Worm (Caenorhabditis elegans) whole organism, late embryonic: ENCODE measurements around the gene nhr-61.

Experiments used
- C08G9.2 ChIP-seq: sonication (generic microtip); optimal IDR thresholded peaks from 2 replicates; lab custom pipeline; 2016; ENCODE audit warnings: mild to moderate bottlenecking, missing genetic modification characterization, moderate library complexity, missing compliant biosample characterization
- K02D7.2 ChIP-seq: sonication (generic microtip); optimal IDR thresholded peaks from 2 replicates; lab custom pipeline; 2017; ENCODE audit warnings: mild to moderate bottlenecking, missing genetic modification characterization, missing compliant biosample characterization
- K09A11.1 ChIP-seq: sonication (generic microtip); optimal IDR thresholded peaks from 2 replicates; lab custom pipeline; 2017; ENCODE audit warnings: antibody characterized with exemption, mild to moderate bottlenecking, missing genetic modification characterization, missing compliant biosample characterization; ENCODE audit not compliant: insufficient read depth
- T23F11.4 ChIP-seq: fragments of 200-800 bp; sonication (Bioruptor generic); optimal IDR thresholded peaks from 2 replicates; lab custom pipeline; 2018; ENCODE audit warnings: mild to moderate bottlenecking, missing genetic modification characterization, missing compliant biosample characterization
- Y22D7AL.16 ChIP-seq: sonication (generic microtip); optimal IDR thresholded peaks from 2 replicates; lab custom pipeline; 2016; ENCODE audit warnings: missing genetic modification characterization, missing compliant biosample characterization
- ahr-1 ChIP-seq: sonication (generic microtip); optimal IDR thresholded peaks from 2 replicates; lab custom pipeline; 2016; ENCODE audit warnings: missing genetic modification characterization, missing compliant biosample characterization
- ama-1 ChIP-seq: fragments of 150-350 bp; optimal IDR thresholded peaks from 2 replicates; lab custom pipeline; 2014
- ceh-14 ChIP-seq: sonication (generic microtip); optimal IDR thresholded peaks from 2 replicates; lab custom pipeline; 2016; ENCODE audit warnings: missing genotype, missing genetic modification characterization, missing compliant biosample characterization
- ceh-19 ChIP-seq: fragments of 200-800 bp; sonication (Bioruptor generic); optimal IDR thresholded peaks from 2 replicates; lab custom pipeline; 2018; ENCODE audit warnings: mild to moderate bottlenecking, missing genetic modification characterization, missing compliant biosample characterization
- ceh-2 ChIP-seq: sonication (generic microtip); optimal IDR thresholded peaks from 2 replicates; lab custom pipeline; 2016; ENCODE audit warnings: missing genotype, missing genetic modification characterization, missing compliant biosample characterization
- ceh-24 ChIP-seq: sonication (generic microtip); optimal IDR thresholded peaks from 2 replicates; lab custom pipeline; 2016; ENCODE audit warnings: mild to moderate bottlenecking, missing genetic modification characterization, missing compliant biosample characterization
- ceh-34 ChIP-seq: sonication (generic microtip); optimal IDR thresholded peaks from 2 replicates; lab custom pipeline; 2016; ENCODE audit warnings: mild to moderate bottlenecking, missing genetic modification characterization, missing compliant biosample characterization
- ceh-48 ChIP-seq: sonication (generic microtip); optimal IDR thresholded peaks from 2 replicates; lab custom pipeline; 2016; ENCODE audit warnings: missing genetic modification characterization, inconsistent platforms, missing compliant biosample characterization
- che-1 ChIP-seq: sonication (generic microtip); optimal IDR thresholded peaks from 2 replicates; lab custom pipeline; 2016; ENCODE audit warnings: mild to moderate bottlenecking, missing genetic modification characterization, missing compliant biosample characterization
- dmd-4 ChIP-seq: sonication (generic microtip); optimal IDR thresholded peaks from 2 replicates; lab custom pipeline; 2016; ENCODE audit warnings: borderline replicate concordance, missing genetic modification characterization, missing compliant biosample characterization
- elt-2 ChIP-seq: sonication (generic microtip); optimal IDR thresholded peaks from 2 replicates; lab custom pipeline; 2016; ENCODE audit warnings: missing genetic modification reagents, missing genetic modification characterization, missing compliant biosample characterization
- fkh-10 ChIP-seq: fragments of 150-350 bp; optimal IDR thresholded peaks from 2 replicates; lab custom pipeline; 2014; ENCODE audit warnings: missing biosample characterization, missing genetic modification reagents, missing genetic modification characterization
- fkh-6 ChIP-seq: sonication (generic microtip); optimal IDR thresholded peaks from 2 replicates; lab custom pipeline; 2016; ENCODE audit warnings: missing genetic modification characterization, missing compliant biosample characterization
- hlh-13 ChIP-seq: fragments of 200-800 bp; sonication (Bioruptor generic); optimal IDR thresholded peaks from 2 replicates; lab custom pipeline; 2018; ENCODE audit warnings: mild to moderate bottlenecking, missing genetic modification characterization, missing compliant biosample characterization
- hlh-30 ChIP-seq: sonication (generic microtip); optimal IDR thresholded peaks from 2 replicates; lab custom pipeline; 2017; ENCODE audit warnings: antibody characterized with exemption, missing genetic modification characterization, missing compliant biosample characterization; ENCODE audit not compliant: insufficient read depth
- lin-11 ChIP-seq: fragments of 200-800 bp; sonication (Bioruptor generic); optimal IDR thresholded peaks from 2 replicates; lab custom pipeline; 2018; ENCODE audit warnings: mild to moderate bottlenecking, missing genetic modification characterization, missing compliant biosample characterization
- mec-3 ChIP-seq: sonication (generic microtip); optimal IDR thresholded peaks from 2 replicates; lab custom pipeline; 2016; ENCODE audit warnings: borderline replicate concordance, missing genetic modification characterization, missing compliant biosample characterization
- odd-2 ChIP-seq: sonication (generic microtip); optimal IDR thresholded peaks from 2 replicates; lab custom pipeline; 2017; ENCODE audit warnings: antibody characterized with exemption, mild to moderate bottlenecking, missing genetic modification characterization, missing compliant biosample characterization
- pat-9 ChIP-seq: fragments of 200-800 bp; sonication (Bioruptor generic); optimal IDR thresholded peaks from 2 replicates; lab custom pipeline; 2018; ENCODE audit warnings: mild to moderate bottlenecking, missing genetic modification characterization, moderate library complexity, missing compliant biosample characterization
- pha-2 ChIP-seq: sonication (generic microtip); optimal IDR thresholded peaks from 2 replicates; lab custom pipeline; 2017; ENCODE audit warnings: mild to moderate bottlenecking, missing genetic modification characterization, missing compliant biosample characterization
- pha-4 ChIP-seq: fragments of 150-350 bp; optimal IDR thresholded peaks from 2 replicates; lab custom pipeline; 2018; ENCODE audit warnings: missing biosample characterization, missing genetic modification reagents, missing genetic modification characterization
- pqm-1 ChIP-seq: sonication (generic microtip); optimal IDR thresholded peaks from 2 replicates; lab custom pipeline; 2016; ENCODE audit warnings: missing genetic modification characterization, missing compliant biosample characterization
- pros-1 ChIP-seq: fragments of 150-350 bp; optimal IDR thresholded peaks from 2 replicates; lab custom pipeline; 2014; ENCODE audit warnings: missing biosample characterization, missing genetic modification reagents, missing genetic modification characterization
- sox-2 ChIP-seq: fragments of 200-800 bp; sonication (Bioruptor generic); IDR thresholded peaks from 2 replicates; pipeline ENCODE4 v1.3.6; 2022; ENCODE audit warnings: missing genetic modification reagents, missing genetic modification characterization, missing compliant biosample characterization
- ttx-3 ChIP-seq: sonication (generic microtip); optimal IDR thresholded peaks from 2 replicates; lab custom pipeline; 2016; ENCODE audit warnings: missing genetic modification reagents, missing genetic modification characterization, missing compliant biosample characterization
- unc-3 ChIP-seq, 2 experiments: fragments of 200-800 bp in 1 of 2; sonication (Bioruptor generic) in 1 of 2; sonication (generic microtip) in 1 of 2; conservative IDR thresholded peaks in 1 of 2; optimal IDR thresholded peaks in 1 of 2; 2 replicates each; pipeline versions ENCODE4 v1.3.6 to Lab custom; 2016 to 2022; ENCODE audit warnings: missing compliant biosample characterization in 2 of 2, missing genetic modification characterization in 2 of 2, missing genetic modification reagents in 1 of 2
- unc-55 ChIP-seq: sonication (generic microtip); optimal IDR thresholded peaks from 2 replicates; lab custom pipeline; 2017; ENCODE audit warnings: missing biosample characterization, missing genetic modification reagents, missing genetic modification characterization
- unc-86 ChIP-seq: sonication (generic microtip); optimal IDR thresholded peaks from 2 replicates; lab custom pipeline; 2016; ENCODE audit warnings: missing genetic modification characterization, missing compliant biosample characterization
- zip-5 ChIP-seq: sonication (generic microtip); optimal IDR thresholded peaks from 2 replicates; lab custom pipeline; 2016; ENCODE audit warnings: missing genetic modification characterization, missing compliant biosample characterization

Gene nhr-61

DNA sequence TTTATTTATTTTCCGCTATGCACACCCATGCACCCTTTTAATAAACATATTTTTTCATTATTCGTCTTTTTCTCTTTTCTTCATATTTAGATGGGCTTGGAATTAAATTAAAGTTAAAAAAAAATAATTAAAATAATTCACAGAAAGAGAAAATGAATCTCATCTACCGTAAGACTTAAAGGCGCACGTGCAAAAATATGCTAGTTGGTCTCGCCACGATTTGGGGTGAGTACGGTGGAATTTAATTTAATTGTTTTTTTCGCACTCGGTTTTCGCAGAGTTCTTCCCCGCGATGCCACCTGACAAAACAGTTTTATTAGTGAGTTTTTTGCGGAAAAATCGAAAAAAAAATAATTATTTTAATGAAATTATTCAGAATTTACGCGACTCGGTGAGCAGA is 40.3 kb downstream of the nhr-61 start, which contains the start of gene Y54E2A.8:
Gene Y54E2A.8 (plus strand): TSS at position 254 of the 400 bp plus-strand sequence.
- TF ChIP-seq K02D7.2 (tag; lab: Kevin White, UChicago) = no peak

DNA sequence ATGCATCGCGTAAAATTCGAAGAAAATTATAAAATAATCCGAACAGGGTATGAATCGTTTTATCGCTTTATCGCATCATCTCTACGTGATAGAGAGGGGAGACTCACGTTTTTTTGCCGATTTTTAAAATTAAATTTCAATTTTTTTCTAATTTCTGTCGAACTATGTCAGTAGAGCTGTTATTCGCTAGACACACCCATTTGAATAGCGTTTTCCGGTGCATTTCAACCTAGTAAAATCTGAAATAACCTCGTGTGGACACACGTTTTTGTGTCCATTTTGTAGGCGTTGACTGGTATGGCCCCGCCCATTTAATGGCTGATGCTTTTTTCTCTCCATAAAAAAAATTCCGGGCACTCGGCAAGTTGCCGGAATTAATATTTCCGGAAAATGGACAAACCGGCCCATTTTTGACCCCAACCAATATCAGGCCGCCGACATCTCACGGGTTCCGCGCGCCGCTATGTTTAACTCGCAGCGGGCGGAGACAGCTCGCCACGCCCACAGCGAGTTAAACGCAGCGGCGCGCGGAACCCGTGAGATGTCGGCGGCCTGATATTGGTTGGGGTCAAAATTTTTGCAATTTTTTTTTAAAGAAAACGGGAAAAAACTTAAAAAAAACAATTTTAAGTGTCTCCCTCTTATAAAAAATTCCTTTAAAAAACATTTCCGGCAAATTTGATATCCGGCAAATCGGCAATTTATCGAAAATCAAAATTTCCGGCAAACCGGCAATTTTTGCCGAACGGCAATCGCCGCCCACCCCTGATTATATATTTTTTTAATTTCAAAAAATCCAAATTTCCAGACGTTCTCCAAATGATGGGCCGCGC is 45.2 kb downstream of the nhr-61 start, which contains the start of gene Y54E2A.7:
Gene Y54E2A.7 (minus strand): TSS at position 51 of the 833 bp plus-strand sequence.
- no peak for TF ChIP-seq ceh-19 (GFP tag; lab: Kevin White, UChicago)
- no peak for TF ChIP-seq ahr-1 (tag; lab: Kevin White, UChicago)
- no peak for TF ChIP-seq unc-55 (GFP tag; lab: Kevin White, UChicago)
- no peak for TF ChIP-seq fkh-6 (tag; lab: Kevin White, UChicago)
- no peak for TF ChIP-seq elt-2 (tag; lab: Kevin White, UChicago)
- no peak for TF ChIP-seq unc-3 (GFP tag; conservative IDR thresholded peaks at IDR 0.05; lab: Robert Waterston, UW)
- no peak for TF ChIP-seq unc-3 (tag; optimal IDR thresholded peaks at IDR 0.05; lab: Kevin White, UChicago)

DNA sequence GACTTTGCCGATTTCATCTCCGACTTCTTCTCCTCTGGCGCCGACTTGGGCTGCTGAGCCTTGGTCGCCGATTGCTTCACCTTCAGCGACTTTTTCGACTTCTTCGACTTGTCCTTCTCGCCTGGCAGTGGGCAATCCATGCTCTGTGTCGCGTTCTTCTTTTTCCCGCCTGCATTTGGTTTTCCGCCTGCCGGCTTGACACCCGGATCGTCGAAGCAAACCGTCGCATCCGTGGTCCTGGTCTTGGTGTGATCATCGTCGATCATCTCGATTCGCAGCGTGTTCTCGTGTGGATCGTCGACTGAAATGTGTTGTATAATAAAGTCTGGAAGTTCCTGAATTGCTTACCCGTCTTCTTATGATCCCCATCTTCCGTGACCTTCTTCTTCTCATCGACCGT is 46.2 kb downstream of the nhr-61 start:
- TF ChIP-seq sox-2 = no peak
- no peak for TF ChIP-seq ceh-34
- no peak for TF ChIP-seq ahr-1 (tag; lab: Kevin White, UChicago)
- TF ChIP-seq K09A11.1 (tag; lab: Kevin White, UChicago) = no peak
- no peak for TF ChIP-seq lin-11 (tag; lab: Kevin White, UChicago)
- no peak for TF ChIP-seq zip-5 (tag; lab: Kevin White, UChicago)
- no peak for TF ChIP-seq Y22D7AL.16
- TF ChIP-seq pat-9 (tag; lab: Kevin White, UChicago) = no peak
- no peak for TF ChIP-seq che-1
- no peak for TF ChIP-seq pqm-1 (tag; lab: Kevin White, UChicago)
- no peak for TF ChIP-seq T23F11.4
- TF ChIP-seq pros-1 = no peak
- no peak for TF ChIP-seq pha-2 (tag; lab: Kevin White, UChicago)
- no peak for TF ChIP-seq ttx-3
- no peak for TF ChIP-seq hlh-13 (GFP tag; lab: Kevin White, UChicago)
- no peak for TF ChIP-seq fkh-6 (tag; lab: Kevin White, UChicago)
- no peak for TF ChIP-seq ceh-14 (tag; lab: Kevin White, UChicago)
- no peak for TF ChIP-seq ceh-24

- no peak for TF ChIP-seq mec-3
- no peak for TF ChIP-seq unc-86 (tag; lab: Kevin White, UChicago)
- TF ChIP-seq odd-2 = no peak
- TF ChIP-seq fkh-10 (GFP tag; lab: Kevin White, UChicago) = no peak
- no peak for TF ChIP-seq fkh-6 (tag; lab: Kevin White, UChicago)
- TF ChIP-seq dmd-4 (tag; lab: Kevin White, UChicago) = no peak
- no peak for TF ChIP-seq C08G9.2
- no peak for TF ChIP-seq lin-11 (tag; lab: Kevin White, UChicago)
- no peak for TF ChIP-seq ceh-19 (GFP tag; lab: Kevin White, UChicago)
- TF ChIP-seq pat-9 (tag; lab: Kevin White, UChicago) = no peak
- no peak for TF ChIP-seq pha-4 (tag; lab: Kevin White, UChicago)
- no peak for TF ChIP-seq ceh-48
- no peak for TF ChIP-seq ama-1 (lab: Kevin White, UChicago)
- no peak for TF ChIP-seq ttx-3
- no peak for TF ChIP-seq unc-3 (GFP tag; conservative IDR thresholded peaks at IDR 0.05; lab: Robert Waterston, UW)
- TF ChIP-seq unc-3 (tag; optimal IDR thresholded peaks at IDR 0.05; lab: Kevin White, UChicago) = no peak
- TF ChIP-seq hlh-30 (tag; lab: Kevin White, UChicago) = no peak
- no peak for TF ChIP-seq elt-2 (tag; lab: Kevin White, UChicago)
- no peak for TF ChIP-seq ceh-2 (tag; lab: Kevin White, UChicago)
Measured at ce11 chrII:14771096-14771495, 47.2 kb downstream of the nhr-61 start.
